Fruit fly (Drosophila melanogaster) whole organism, embryonic: ENCODE data around the gene CG5160.

Experiments used
- Awh ChIP-seq: fragments of 200-800 bp; sonication (Bioruptor generic); IDR thresholded peaks from 2 replicates; pipeline ENCODE4, ENCODE4 v1.3.6; 2022; ENCODE audit warnings: missing biosample characterization, missing genetic modification characterization
- B-H1 ChIP-seq: fragments of 200-800 bp; sonication (Bioruptor generic); IDR thresholded peaks from 3 replicates; pipeline ENCODE4 v1.3.6; 2022; ENCODE audit warnings: missing biosample characterization, missing genetic modification characterization
- CG10565 ChIP-seq: fragments of 200-800 bp; sonication (Bioruptor generic); optimal IDR thresholded peaks from 3 replicates; lab custom pipeline; 2016; ENCODE audit warnings: missing biosample characterization, mild to moderate bottlenecking, missing genetic modification characterization
- CG15073 ChIP-seq: fragments of 200-800 bp; sonication (Bioruptor generic); optimal IDR thresholded peaks from 2 replicates; lab custom pipeline; 2016; ENCODE audit warnings: missing biosample characterization, missing genetic modification characterization
- CG16813 ChIP-seq: fragments of 200-800 bp; sonication (Bioruptor generic); IDR thresholded peaks from 3 replicates; pipeline ENCODE4 v1.3.6; 2022; ENCODE audit warnings: missing biosample characterization, missing genetic modification characterization; ENCODE audit not compliant: partially characterized antibody
- CG17802 ChIP-seq: fragments of 200-800 bp; sonication (Bioruptor generic); optimal IDR thresholded peaks from 2 replicates; lab custom pipeline; 2018; ENCODE audit warnings: missing biosample characterization, mild to moderate bottlenecking, missing genetic modification characterization, moderate library complexity
- CG18011 ChIP-seq: fragments of 200-800 bp; sonication (Bioruptor generic); optimal IDR thresholded peaks from 2 replicates; lab custom pipeline; 2017; ENCODE audit warnings: missing biosample characterization, missing genetic modification characterization, mild to moderate bottlenecking, moderate library complexity, missing genotype
- CG2116 ChIP-seq: fragments of 200-800 bp; sonication (Bioruptor generic); optimal IDR thresholded peaks from 3 replicates; lab custom pipeline; 2018; ENCODE audit warnings: missing biosample characterization, mild to moderate bottlenecking, missing genetic modification characterization
- CG3065 ChIP-seq: fragments of 200-800 bp; sonication (Bioruptor generic); optimal IDR thresholded peaks from 2 replicates; lab custom pipeline; 2016; ENCODE audit warnings: missing biosample characterization, missing genetic modification characterization
- CG31441 ChIP-seq: fragments of 200-800 bp; sonication (Bioruptor generic); IDR thresholded peaks from 2 replicates; pipeline ENCODE4 v1.3.6; 2022; ENCODE audit warnings: missing biosample characterization, missing genetic modification characterization
- CG33213 ChIP-seq: fragments of 200-800 bp; sonication (Bioruptor generic); optimal IDR thresholded peaks from 3 replicates; lab custom pipeline; 2016; ENCODE audit warnings: missing biosample characterization, missing genetic modification characterization
- CG42726 ChIP-seq: fragments of 200-800 bp; sonication (Bioruptor generic); IDR thresholded peaks from 2 replicates; pipeline ENCODE4 v1.3.6; 2022; ENCODE audit warnings: missing biosample characterization, missing genetic modification characterization; ENCODE audit not compliant: partially characterized antibody
- CG4328 ChIP-seq: fragments of 200-800 bp; sonication (Bioruptor generic); optimal IDR thresholded peaks from 3 replicates; lab custom pipeline; 2017; ENCODE audit warnings: missing biosample characterization, missing genetic modification reagents, missing genetic modification characterization
- CG4404 ChIP-seq: fragments of 200-800 bp; sonication (Bioruptor generic); IDR thresholded peaks from 2 replicates; pipeline ENCODE4 v1.3.6; 2022; ENCODE audit warnings: missing biosample characterization, missing genetic modification characterization
- CG6765 ChIP-seq: fragments of 200-800 bp; sonication (Bioruptor generic); optimal IDR thresholded peaks from 3 replicates; lab custom pipeline; 2017; ENCODE audit warnings: missing biosample characterization, mild to moderate bottlenecking, missing genetic modification characterization
- CG7372 ChIP-seq: fragments of 200-800 bp; sonication (Bioruptor generic); IDR thresholded peaks from 2 replicates; pipeline ENCODE4 v1.3.6; 2022; ENCODE audit warnings: missing biosample characterization, missing genetic modification characterization
- CG7839 ChIP-seq: fragments of 200-800 bp; sonication (Bioruptor generic); optimal IDR thresholded peaks from 3 replicates; lab custom pipeline; 2018; ENCODE audit warnings: missing biosample characterization, mild to moderate bottlenecking, missing genetic modification characterization, moderate library complexity
- CHES-1-like ChIP-seq: fragments of 200-800 bp; sonication (Bioruptor generic); optimal IDR thresholded peaks from 2 replicates; lab custom pipeline; 2016; ENCODE audit warnings: missing biosample characterization, missing genetic modification characterization
- D19B ChIP-seq: fragments of 200-800 bp; sonication (Bioruptor generic); optimal IDR thresholded peaks from 2 replicates; lab custom pipeline; 2017; ENCODE audit warnings: missing biosample characterization, mild to moderate bottlenecking, missing genetic modification characterization
- Deaf1 ChIP-seq: fragments of 200-800 bp; optimal IDR thresholded peaks from 3 replicates; lab custom pipeline; 2019; ENCODE audit warnings: missing biosample characterization, mild to moderate bottlenecking, missing genetic modification characterization, moderate library complexity
- Dfd ChIP-seq, 2 experiments: fragments of >200 bp; optimal IDR thresholded peaks; 2 replicates each; lab custom pipeline; 2017; ENCODE audit warnings: missing biosample characterization in 2 of 2, missing genetic modification characterization in 2 of 2
- Doc3 ChIP-seq: fragments of 200-800 bp; sonication (Bioruptor generic); IDR thresholded peaks from 3 replicates; pipeline ENCODE4 v1.3.6; 2022; ENCODE audit warnings: missing biosample characterization, missing genetic modification characterization; ENCODE audit not compliant: partially characterized antibody
- Fer2 ChIP-seq: fragments of 200-800 bp; sonication (Bioruptor generic); optimal IDR thresholded peaks from 2 replicates; lab custom pipeline; 2018; ENCODE audit warnings: missing biosample characterization, mild to moderate bottlenecking, missing genetic modification characterization, moderate library complexity
- H15 ChIP-seq: fragments of 200-800 bp; sonication (Bioruptor generic); IDR thresholded peaks from 3 replicates; pipeline ENCODE4 v1.3.6; 2022; ENCODE audit warnings: missing biosample characterization, missing genetic modification characterization
- H2.0 ChIP-seq: fragments of 200-800 bp; sonication (Bioruptor generic); IDR thresholded peaks from 2 replicates; pipeline ENCODE4 v1.3.6; 2022; ENCODE audit warnings: missing biosample characterization, missing genetic modification characterization
- HLH4C ChIP-seq: fragments of 200-800 bp; sonication (Bioruptor generic); IDR thresholded peaks from 3 replicates; pipeline ENCODE4 v1.3.6; 2022; ENCODE audit warnings: missing biosample characterization, missing genetic modification characterization; ENCODE audit not compliant: partially characterized antibody
- HmgD ChIP-seq: fragments of 200-800 bp; sonication (Bioruptor generic); optimal IDR thresholded peaks from 3 replicates; lab custom pipeline; 2016; ENCODE audit warnings: missing biosample characterization, missing genetic modification characterization
- Hmr ChIP-seq: fragments of 200-800 bp; sonication (Bioruptor generic); optimal IDR thresholded peaks from 3 replicates; lab custom pipeline; 2017; ENCODE audit warnings: mild to moderate bottlenecking, missing biosample characterization, missing genetic modification reagents, missing genetic modification characterization
- Jarid2 ChIP-seq: fragments of 200-800 bp; sonication (Bioruptor generic); optimal IDR thresholded peaks from 3 replicates; lab custom pipeline; 2017; ENCODE audit warnings: mild to moderate bottlenecking, missing biosample characterization, missing genetic modification reagents, missing genetic modification characterization
- NFAT ChIP-seq: fragments of 200-800 bp; sonication (Bioruptor generic); IDR thresholded peaks from 2 replicates; pipeline ENCODE4 v1.3.6; 2022; ENCODE audit warnings: missing biosample characterization, missing genetic modification characterization
- Neu2 ChIP-seq: fragments of 200-800 bp; sonication (Bioruptor generic); optimal IDR thresholded peaks from 3 replicates; lab custom pipeline; 2016; ENCODE audit warnings: missing biosample characterization, missing genetic modification characterization, borderline replicate concordance
- Side ChIP-seq: fragments of 200-800 bp; sonication (Bioruptor generic); optimal IDR thresholded peaks from 2 replicates; lab custom pipeline; 2016; ENCODE audit warnings: missing biosample characterization, missing genetic modification characterization
- Trl ChIP-seq, 3 experiments: fragments of >200 bp in 2 of 3; fragments of 200-800 bp in 1 of 3; sonication (Bioruptor generic) in 1 of 3; optimal IDR thresholded peaks; 2 replicates in 1 of 3; 3 replicates in 2 of 3; lab custom pipeline; 2016 to 2017; ENCODE audit warnings: missing biosample characterization in 1 of 3, missing genetic modification characterization in 1 of 3
- YL-1 ChIP-seq: fragments of 200-800 bp; sonication (Bioruptor generic); optimal IDR thresholded peaks from 3 replicates; lab custom pipeline; 2017; ENCODE audit warnings: missing biosample characterization, mild to moderate bottlenecking, missing genetic modification characterization
- ase ChIP-seq: fragments of 200-800 bp; sonication (Bioruptor generic); IDR thresholded peaks from 3 replicates; pipeline ENCODE4 v1.3.6; 2022; ENCODE audit warnings: missing biosample characterization, missing genetic modification characterization
- corto ChIP-seq: fragments of 200-800 bp; sonication (Bioruptor generic); optimal IDR thresholded peaks from 2 replicates; lab custom pipeline; 2016; ENCODE audit warnings: missing biosample characterization, mild to moderate bottlenecking, missing genetic modification characterization, moderate library complexity
- dati ChIP-seq: fragments of 200-800 bp; sonication (Bioruptor generic); IDR thresholded peaks from 2 replicates; pipeline ENCODE4 v1.3.6; 2022; ENCODE audit warnings: missing biosample characterization, missing genetic modification characterization
- dm ChIP-seq: fragments of 200-800 bp; sonication (Bioruptor generic); optimal IDR thresholded peaks from 3 replicates; lab custom pipeline; 2016; ENCODE audit warnings: missing biosample characterization, missing genetic modification characterization
- gem ChIP-seq: fragments of 200-800 bp; sonication (Bioruptor generic); optimal IDR thresholded peaks from 2 replicates; lab custom pipeline; 2019; ENCODE audit warnings: missing biosample characterization, mild to moderate bottlenecking, missing genetic modification characterization, moderate library complexity
- insv ChIP-seq, 2 experiments: fragments of 200-800 bp; sonication (Bioruptor generic); optimal IDR thresholded peaks; 3 replicates each; lab custom pipeline; 2016 to 2018; ENCODE audit warnings: missing biosample characterization in 2 of 2, missing genetic modification characterization in 2 of 2
- jumu ChIP-seq: fragments of 200-800 bp; sonication (Bioruptor generic); optimal IDR thresholded peaks from 3 replicates; lab custom pipeline; 2016; ENCODE audit warnings: missing biosample characterization, missing genetic modification characterization
- pb ChIP-seq: fragments of 200-800 bp; sonication (Bioruptor generic); optimal IDR thresholded peaks from 3 replicates; lab custom pipeline; 2016; ENCODE audit warnings: missing biosample characterization, missing genetic modification characterization
- pfk ChIP-seq: fragments of 200-800 bp; sonication (Bioruptor generic); optimal IDR thresholded peaks from 2 replicates; lab custom pipeline; 2018; ENCODE audit warnings: missing biosample characterization, mild to moderate bottlenecking, missing genetic modification characterization, moderate library complexity
- phol ChIP-seq: fragments of 200-800 bp; sonication (Bioruptor generic); optimal IDR thresholded peaks from 3 replicates; lab custom pipeline; 2018; ENCODE audit warnings: missing biosample characterization, mild to moderate bottlenecking, missing genetic modification characterization, moderate library complexity
- rib ChIP-seq: fragments of 200-800 bp; sonication (Bioruptor generic); IDR thresholded peaks from 2 replicates; pipeline ENCODE4 v1.3.6; 2022; ENCODE audit warnings: missing biosample characterization, missing genetic modification characterization
- tap ChIP-seq: fragments of 200-800 bp; optimal IDR thresholded peaks from 3 replicates; lab custom pipeline; 2019; ENCODE audit warnings: missing biosample characterization, mild to moderate bottlenecking, missing genetic modification characterization, moderate library complexity
- tll ChIP-seq, 2 experiments: fragments of 200-800 bp in 1 of 2; fragments of >200 bp in 1 of 2; sonication (Bioruptor generic) in 1 of 2; optimal IDR thresholded peaks; 2 replicates each; lab custom pipeline; 2017 to 2019; ENCODE audit warnings: missing biosample characterization in 2 of 2, missing genetic modification characterization in 2 of 2, mild to moderate bottlenecking in 1 of 2, moderate library complexity in 1 of 2
- tup ChIP-seq: fragments of 200-800 bp; sonication (Bioruptor generic); optimal IDR thresholded peaks from 2 replicates; lab custom pipeline; 2016; ENCODE audit warnings: missing biosample characterization, mild to moderate bottlenecking, missing genetic modification characterization, moderate library complexity

The CG5160 gene

DNA sequence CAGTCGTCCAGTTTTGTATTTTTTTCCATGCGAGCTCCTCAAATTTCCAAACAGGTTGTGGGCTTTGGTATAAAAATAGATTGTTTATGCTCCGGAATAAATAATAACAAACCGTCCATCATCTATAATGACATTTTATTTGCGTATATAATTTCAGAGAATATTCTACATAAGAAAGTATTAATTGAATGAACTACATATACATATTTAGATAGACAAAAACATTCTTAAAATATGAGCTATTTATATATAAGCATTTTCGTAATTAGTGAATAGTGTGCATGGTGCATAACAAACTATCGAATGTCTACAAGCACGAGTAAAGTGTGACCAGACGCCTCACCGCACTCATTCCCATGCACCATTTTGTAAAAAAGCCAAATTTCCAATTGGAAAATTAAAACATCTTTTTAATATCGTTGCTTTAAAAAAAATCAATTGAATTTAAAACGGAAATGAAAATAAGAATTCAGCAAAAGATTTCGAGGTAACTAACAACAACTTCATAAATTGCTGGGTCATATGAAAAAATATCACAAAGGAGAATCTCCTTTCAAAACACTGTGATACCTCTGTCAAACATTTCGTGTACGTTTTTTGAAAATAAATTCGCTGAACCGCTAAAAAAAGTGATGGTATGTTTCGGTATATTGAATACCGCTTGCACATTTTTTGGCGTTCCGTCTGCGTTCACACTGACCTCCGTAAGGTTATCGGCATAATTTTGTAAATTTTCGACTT, 27.9 kb upstream of the CG5160 start, which contains the start of gene muc (continued):
- TF ChIP-seq Doc3 (GFP tag; lab: Robert Waterston, UW) (peak; percentile 58), CG17802 (peak; percentile 79), NFAT (peak; percentile 55; the same call in 1 of the 2 replicates), jumu (GFP tag; lab: Kevin White, UChicago) (no peak), CG18011 (no peak), CG2116 (GFP tag; lab: Kevin White, UChicago) (peak; percentile 52), CG6765 (no peak), rib (no peak), Dfd (GFP tag; optimal IDR thresholded peaks at IDR 0.05; lab: Kevin White, UChicago) (peak in 1 of 2 experiments; percentile 43), CG4404 (GFP tag; lab: Robert Waterston, UW) (no peak), CG4328 (GFP tag; lab: Kevin White, UChicago) (no peak), Neu2 (GFP tag; lab: Kevin White, UChicago) (no peak), CG3065 (no peak), CG16813 (peak; percentile 74), CG15073 (GFP tag; lab: Kevin White, UChicago) (no peak), tap (tag; lab: Kevin White, UChicago) (peak; percentile 13), YL-1 (GFP tag; lab: Kevin White, UChicago) (no peak), gem (tag; lab: Kevin White, UChicago) (peak; percentile 64), Deaf1 (tag; lab: Kevin White, UChicago) (no peak), HLH4C (GFP tag; lab: Robert Waterston, UW) (0 out of 3 replicates have a peak, but pooled peaks have one; percentile 30), CG42726 (GFP tag; lab: Robert Waterston, UW) (peak; percentile 60), phol (tag; lab: Kevin White, UChicago) (peak; percentile 92), Awh (GFP tag; lab: Robert Waterston, UW) (no peak), CG7372 (0 out of 2 replicates have a peak, but pooled peaks have one; percentile 18), insv (GFP tag; optimal IDR thresholded peaks at IDR 0.05; lab: Kevin White, UChicago) (peak; percentile 52 to 94), pb (GFP tag; lab: Kevin White, UChicago) (no peak), H15 (no peak), CG7839 (tag; lab: Kevin White, UChicago) (peak; percentile 53), HmgD (GFP tag; lab: Kevin White, UChicago) (peak; percentile 10), dm (GFP tag; lab: Kevin White, UChicago) (no peak), Side (GFP tag; lab: Kevin White, UChicago) (no peak), B-H1 (GFP tag; lab: Robert Waterston, UW) (no peak), corto (GFP tag; lab: Kevin White, UChicago) (no peak), tup (no peak), Jarid2 (GFP tag; lab: Kevin White, UChicago) (no peak), D19B (GFP tag; lab: Kevin White, UChicago) (peak; percentile 11), CG33213 (GFP tag; lab: Kevin White, UChicago) (peak; percentile 71), pfk (GFP tag; lab: Kevin White, UChicago) (no peak), tll (GFP tag; optimal IDR thresholded peaks at IDR 0.05; lab: Kevin White, UChicago) (no peak), CHES-1-like (GFP tag; lab: Kevin White, UChicago) (no peak), Trl (optimal IDR thresholded peaks at IDR 0.05; lab: Kevin White, UChicago) (no peak), Trl (GFP tag; optimal IDR thresholded peaks at IDR 0.05; lab: Kevin White, UChicago) (no peak), H2.0 (no peak), Hmr (GFP tag; lab: Kevin White, UChicago) (peak; percentile 77), dati (no peak), ase (GFP tag; lab: Robert Waterston, UW) (no peak), Fer2 (peak; percentile 2), CG10565 (GFP tag; lab: Kevin White, UChicago) (no peak), CG31441 (GFP tag; lab: Robert Waterston, UW) (peak; percentile 52)
